Fruit fly (Drosophila melanogaster): ENCODE data around the gene Deaf1.

Deaf1 gene

DNA sequence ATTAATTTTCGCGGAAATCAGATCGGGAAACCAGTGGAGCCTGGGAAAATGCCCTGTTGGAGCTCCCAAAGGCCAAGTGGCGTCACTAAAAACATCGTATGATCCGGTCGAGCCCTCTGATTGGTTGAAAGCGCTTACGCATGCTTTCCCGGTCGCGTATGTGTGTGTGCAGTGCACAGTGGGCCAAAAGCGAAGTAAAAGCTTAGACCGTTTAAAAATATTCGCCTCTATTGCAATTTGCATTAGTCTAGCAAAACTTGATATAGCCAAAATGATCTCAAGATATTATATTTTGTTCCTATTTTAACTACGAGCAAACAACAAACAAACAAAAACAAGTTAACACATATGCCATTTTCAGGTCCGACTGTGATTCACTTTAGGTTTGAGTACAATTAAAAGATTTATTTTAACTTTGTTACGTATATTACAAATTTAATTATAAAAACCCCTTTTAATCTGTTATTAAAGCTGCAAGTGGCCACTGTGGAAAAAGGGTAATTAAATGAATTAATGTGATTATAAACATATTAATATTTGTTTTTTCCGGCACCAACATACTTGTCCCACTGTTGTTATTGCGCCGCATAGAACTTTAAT is 23.7 kb upstream of the Deaf1 start (continued):
- TF ChIP-seq CG11294 (GFP tag; IDR thresholded peaks at IDR 0.05) (peak; percentile 64), svp (GFP tag) (peak; percentile 94), Hr38 (GFP tag; optimal IDR thresholded peaks at IDR 0.05) (no peak), dac (GFP tag; optimal IDR thresholded peaks at IDR 0.05) (peak; percentile 87), CG10669 (GFP tag; optimal IDR thresholded peaks at IDR 0.05) (peak; percentile 90), Met (GFP tag; optimal IDR thresholded peaks at IDR 0.05) (peak; percentile 91), dsx (GFP tag; optimal IDR thresholded peaks at IDR 0.05; ENCODE audit: poor library complexity, severe bottlenecking) (peak; percentile 81), acj6 (GFP tag; optimal IDR thresholded peaks at IDR 0.05) (peak; percentile 90), CG8119 (GFP tag; IDR thresholded peaks at IDR 0.05) (peak; percentile 87), CG31627 (GFP tag; optimal IDR thresholded peaks at IDR 0.05) (peak; percentile 80), topi (GFP tag; optimal IDR thresholded peaks at IDR 0.05) (peak; percentile 90), fd59A (GFP tag; optimal IDR thresholded peaks at IDR 0.05) (peak; percentile 87), fd85E (GFP tag; optimal IDR thresholded peaks at IDR 0.05) (peak; percentile 71), Gug (GFP tag; IDR thresholded peaks at IDR 0.05) (peak; percentile 63), CG10631 (GFP tag; optimal IDR thresholded peaks at IDR 0.05) (peak; percentile 83), net (GFP tag; optimal IDR thresholded peaks at IDR 0.05) (peak; percentile 95), CG8632 (GFP tag; optimal IDR thresholded peaks at IDR 0.05) (peak; percentile 89), Ets21C (GFP tag; optimal IDR thresholded peaks at IDR 0.05) (peak; percentile 81), Hr4 (GFP tag; optimal IDR thresholded peaks at IDR 0.05) (peak; percentile 92), CG34406 (GFP tag; optimal IDR thresholded peaks at IDR 0.05) (peak; percentile 89)

DNA sequence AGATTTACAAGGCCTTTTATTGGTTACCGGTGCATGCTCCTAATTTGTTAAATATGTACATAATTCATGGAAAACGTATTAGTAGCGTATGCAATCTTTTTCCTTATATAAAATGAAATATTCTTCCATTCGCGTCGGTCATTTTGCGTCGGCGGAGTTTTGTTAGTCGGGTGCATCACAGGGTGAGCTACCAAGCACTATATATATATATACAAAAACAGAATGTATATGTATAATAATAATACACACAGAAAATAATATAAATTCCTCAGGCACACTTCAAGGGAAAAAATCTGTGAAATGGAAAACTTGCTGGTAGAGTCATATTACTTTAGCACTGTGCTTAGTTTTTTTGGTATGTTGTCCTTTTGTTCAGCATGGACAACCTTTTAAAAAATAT is 19.0 kb upstream of the Deaf1 start, which contains the start of gene Ir76a:
Gene Ir76a, plus strand, starts transcription at position 301 of the 400 bp plus-strand sequence.
- TF ChIP-seq cyc (GFP tag; optimal IDR thresholded peaks at IDR 0.05) (no peak), Eip75B (GFP tag; optimal IDR thresholded peaks at IDR 0.05) (no peak), CG16779 (tag; optimal IDR thresholded peaks at IDR 0.05) (no peak), CG6163 (GFP tag; IDR thresholded peaks at IDR 0.05) (no peak), esn (GFP tag; optimal IDR thresholded peaks at IDR 0.05) (no peak), CG9139 (GFP tag; optimal IDR thresholded peaks at IDR 0.05) (no peak), Gug (GFP tag; IDR thresholded peaks at IDR 0.05) (no peak), pdm3 (GFP tag; optimal IDR thresholded peaks at IDR 0.05) (no peak), CG8319 (GFP tag; optimal IDR thresholded peaks at IDR 0.05) (no peak), CG8632 (GFP tag; optimal IDR thresholded peaks at IDR 0.05) (no peak), acj6 (GFP tag; optimal IDR thresholded peaks at IDR 0.05) (no peak), fd59A (GFP tag; optimal IDR thresholded peaks at IDR 0.05) (no peak), fd85E (GFP tag; optimal IDR thresholded peaks at IDR 0.05) (no peak), CG11294 (GFP tag; IDR thresholded peaks at IDR 0.05) (no peak), Lpt (GFP tag; optimal IDR thresholded peaks at IDR 0.05) (no peak), eg (GFP tag; IDR thresholded peaks at IDR 0.05) (no peak), Ets96B (tag; optimal IDR thresholded peaks at IDR 0.05) (no peak)

DNA sequence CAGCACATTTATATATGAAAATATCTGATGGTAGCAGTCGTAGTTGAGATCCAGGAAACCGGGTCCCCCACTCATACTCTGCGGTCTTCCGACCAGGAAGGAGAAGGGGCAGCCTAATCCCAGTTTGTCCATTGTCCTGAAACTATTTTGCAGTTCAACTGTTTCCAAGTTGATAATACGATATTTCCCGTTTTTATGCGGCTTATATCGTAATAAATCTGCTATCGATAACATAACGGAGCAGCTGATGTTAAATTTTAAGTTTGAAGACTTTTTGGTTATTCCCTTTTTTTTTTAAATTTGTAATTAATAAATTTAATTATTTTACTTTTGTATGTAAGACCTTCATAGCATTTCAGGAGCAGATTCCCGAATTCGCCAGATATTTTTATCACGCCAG is 16.9 kb upstream of the Deaf1 start, which contains the start of gene CG14102:
Gene CG14102, minus strand, starts transcription at position 187 of the 400 bp plus-strand sequence.
- no peak for TF ChIP-seq svp (GFP tag)
- TF ChIP-seq CG11902 (GFP tag; optimal IDR thresholded peaks at IDR 0.05): no peak
- TF ChIP-seq CG34406 (GFP tag; optimal IDR thresholded peaks at IDR 0.05): no peak
- TF ChIP-seq CG6163 (GFP tag; IDR thresholded peaks at IDR 0.05): no peak
- no peak for TF ChIP-seq CG3919 (GFP tag; optimal IDR thresholded peaks at IDR 0.05)
- TF ChIP-seq Ets21C (GFP tag; optimal IDR thresholded peaks at IDR 0.05): no peak
- TF ChIP-seq Gug (GFP tag; IDR thresholded peaks at IDR 0.05): no peak
- TF ChIP-seq CG9139 (GFP tag; optimal IDR thresholded peaks at IDR 0.05): no peak
- no peak for TF ChIP-seq CG4318 (GFP tag; optimal IDR thresholded peaks at IDR 0.05)
- no peak for TF ChIP-seq Hr38 (GFP tag; optimal IDR thresholded peaks at IDR 0.05)
- no peak for TF ChIP-seq fd59A (GFP tag; optimal IDR thresholded peaks at IDR 0.05)
- no peak for TF ChIP-seq CG1621 (tag; optimal IDR thresholded peaks at IDR 0.05)
- TF ChIP-seq Sox15 (GFP tag; optimal IDR thresholded peaks at IDR 0.05): no peak
- TF ChIP-seq CG15336 (GFP tag; IDR thresholded peaks at IDR 0.05): no peak
- TF ChIP-seq eg (GFP tag; IDR thresholded peaks at IDR 0.05): no peak
- TF ChIP-seq CG11294 (GFP tag; IDR thresholded peaks at IDR 0.05): no peak
- TF ChIP-seq CG7368 (GFP tag; optimal IDR thresholded peaks at IDR 0.05): no peak
- no peak for TF ChIP-seq topi (GFP tag; optimal IDR thresholded peaks at IDR 0.05)
- no peak for TF ChIP-seq acj6 (GFP tag; optimal IDR thresholded peaks at IDR 0.05)

Data from whole organism, prepupa.